Fruit fly (Drosophila melanogaster) whole organism, embryonic: ENCODE measurements around the gene Atox1.

ENCODE experiments used
- Aef1 ChIP-seq: fragments of 200-800 bp; sonication (Bioruptor generic); IDR thresholded peaks from 3 replicates; pipeline ENCODE4 v1.3.6; 2022; ENCODE audit warnings: missing biosample characterization, missing genetic modification characterization
- B-H2 ChIP-seq: fragments of 200-800 bp; sonication (Bioruptor generic); optimal IDR thresholded peaks from 2 replicates; lab custom pipeline; 2018; ENCODE audit warnings: missing biosample characterization, mild to moderate bottlenecking, missing genetic modification characterization
- CG11695 ChIP-seq: fragments of 200-800 bp; sonication (Bioruptor generic); IDR thresholded peaks from 3 replicates; pipeline ENCODE4 v1.3.6; 2022; ENCODE audit warnings: missing biosample characterization, missing genetic modification characterization
- CG11696 ChIP-seq: fragments of 200-800 bp; sonication (Bioruptor generic); IDR thresholded peaks from 2 replicates; pipeline ENCODE4 v1.3.6; 2022; ENCODE audit warnings: missing biosample characterization, missing genetic modification characterization
- CG1233 ChIP-seq: fragments of 200-800 bp; sonication (Bioruptor generic); optimal IDR thresholded peaks from 4 replicates; lab custom pipeline; 2018; ENCODE audit warnings: missing biosample characterization, mild to moderate bottlenecking, missing genetic modification characterization
- CG17829 ChIP-seq: fragments of 200-800 bp; optimal IDR thresholded peaks from 2 replicates; lab custom pipeline; 2019; ENCODE audit warnings: missing biosample characterization, mild to moderate bottlenecking, missing genetic modification characterization, moderate library complexity
- CG1832 ChIP-seq: fragments of 200-800 bp; sonication (Bioruptor generic); optimal IDR thresholded peaks from 2 replicates; lab custom pipeline; 2017; ENCODE audit warnings: missing biosample characterization, mild to moderate bottlenecking, missing genetic modification characterization, inconsistent platforms
- CG31365 ChIP-seq: fragments of 200-800 bp; sonication (Bioruptor generic); optimal IDR thresholded peaks from 2 replicates; lab custom pipeline; 2018; ENCODE audit warnings: missing biosample characterization, mild to moderate bottlenecking, missing genetic modification characterization
- CG32767 ChIP-seq: fragments of 200-800 bp; sonication (Bioruptor generic); IDR thresholded peaks from 2 replicates; pipeline ENCODE4 v1.3.6; 2022; ENCODE audit warnings: missing biosample characterization, missing genetic modification characterization
- CG42726 ChIP-seq: fragments of 200-800 bp; sonication (Bioruptor generic); IDR thresholded peaks from 2 replicates; pipeline ENCODE4 v1.3.6; 2022; ENCODE audit warnings: missing biosample characterization, missing genetic modification characterization; ENCODE audit not compliant: partially characterized antibody
- CG4328 ChIP-seq: fragments of 200-800 bp; sonication (Bioruptor generic); optimal IDR thresholded peaks from 3 replicates; lab custom pipeline; 2017; ENCODE audit warnings: missing biosample characterization, missing genetic modification reagents, missing genetic modification characterization
- CG4617 ChIP-seq: fragments of 200-800 bp; sonication (Bioruptor generic); optimal IDR thresholded peaks from 3 replicates; lab custom pipeline; 2016; ENCODE audit warnings: missing biosample characterization, missing genetic modification characterization, borderline replicate concordance
- CG4820 ChIP-seq: fragments of 200-800 bp; sonication (Bioruptor generic); optimal IDR thresholded peaks from 3 replicates; lab custom pipeline; 2016; ENCODE audit warnings: missing biosample characterization, missing genetic modification characterization
- CG6175 ChIP-seq: fragments of 200-800 bp; sonication (Bioruptor generic); IDR thresholded peaks from 3 replicates; pipeline ENCODE4 v1.3.6; 2022; ENCODE audit warnings: missing biosample characterization, missing genetic modification characterization
- CG7786 ChIP-seq: fragments of 200-800 bp; sonication (Bioruptor generic); optimal IDR thresholded peaks from 2 replicates; lab custom pipeline; 2016; ENCODE audit warnings: missing biosample characterization, missing genetic modification characterization
- CG9609 ChIP-seq: fragments of 200-800 bp; sonication (Bioruptor generic); optimal IDR thresholded peaks from 3 replicates; lab custom pipeline; 2016; ENCODE audit warnings: missing biosample characterization, missing genetic modification characterization
- CG9727 ChIP-seq: fragments of 200-800 bp; sonication (Bioruptor generic); optimal IDR thresholded peaks from 3 replicates; lab custom pipeline; 2017; ENCODE audit warnings: missing biosample characterization, mild to moderate bottlenecking, missing genetic modification characterization
- CG9797 ChIP-seq: fragments of 200-800 bp; sonication (Bioruptor generic); optimal IDR thresholded peaks from 3 replicates; lab custom pipeline; 2018; ENCODE audit warnings: missing biosample characterization, mild to moderate bottlenecking, missing genetic modification characterization
- CHES-1-like ChIP-seq: fragments of 200-800 bp; sonication (Bioruptor generic); optimal IDR thresholded peaks from 2 replicates; lab custom pipeline; 2016; ENCODE audit warnings: missing biosample characterization, missing genetic modification characterization
- Chrac-16 ChIP-seq: fragments of 200-800 bp; sonication (Bioruptor generic); optimal IDR thresholded peaks from 3 replicates; lab custom pipeline; 2016; ENCODE audit warnings: missing biosample characterization, missing genetic modification characterization
- CkIIα-i1 ChIP-seq: fragments of 200-800 bp; sonication (Bioruptor generic); IDR thresholded peaks from 2 replicates; pipeline ENCODE4 v1.3.6; 2022; ENCODE audit warnings: missing biosample characterization, missing genetic modification characterization
- CrebB ChIP-seq: fragments of 200-800 bp; sonication (Bioruptor generic); optimal IDR thresholded peaks from 3 replicates; lab custom pipeline; 2018; ENCODE audit warnings: missing biosample characterization, mild to moderate bottlenecking, missing genetic modification characterization
- D19B ChIP-seq: fragments of 200-800 bp; sonication (Bioruptor generic); optimal IDR thresholded peaks from 2 replicates; lab custom pipeline; 2017; ENCODE audit warnings: missing biosample characterization, mild to moderate bottlenecking, missing genetic modification characterization
- Dip2 ChIP-seq: fragments of 200-800 bp; sonication (Bioruptor generic); IDR thresholded peaks from 2 replicates; pipeline ENCODE4 v1.3.6; 2022; ENCODE audit warnings: missing biosample characterization, missing genetic modification characterization
- Doc3 ChIP-seq: fragments of 200-800 bp; sonication (Bioruptor generic); IDR thresholded peaks from 3 replicates; pipeline ENCODE4 v1.3.6; 2022; ENCODE audit warnings: missing biosample characterization, missing genetic modification characterization; ENCODE audit not compliant: partially characterized antibody
- E2f2 ChIP-seq: fragments of 200-800 bp; sonication (Bioruptor generic); IDR thresholded peaks from 2 replicates; pipeline ENCODE4 v1.3.6; 2022; ENCODE audit warnings: missing biosample characterization, missing genetic modification characterization
- Ets65A ChIP-seq: fragments of 200-800 bp; sonication (Bioruptor generic); peaks from one replicate; lab custom pipeline; 2016; ENCODE audit warnings: missing biosample characterization, missing genetic modification characterization
- HHEX ChIP-seq: fragments of 200-800 bp; sonication (Bioruptor generic); optimal IDR thresholded peaks from 3 replicates; lab custom pipeline; 2017; ENCODE audit warnings: missing biosample characterization, mild to moderate bottlenecking, missing genetic modification characterization, missing genetic modification reagents
- HmgD ChIP-seq: fragments of 200-800 bp; sonication (Bioruptor generic); optimal IDR thresholded peaks from 3 replicates; lab custom pipeline; 2016; ENCODE audit warnings: missing biosample characterization, missing genetic modification characterization
- Lhr ChIP-seq: fragments of 200-800 bp; sonication (Bioruptor generic); optimal IDR thresholded peaks from 3 replicates; lab custom pipeline; 2017; ENCODE audit warnings: mild to moderate bottlenecking, missing biosample characterization, missing genetic modification reagents, missing genetic modification characterization
- NFAT ChIP-seq: fragments of 200-800 bp; sonication (Bioruptor generic); IDR thresholded peaks from 2 replicates; pipeline ENCODE4 v1.3.6; 2022; ENCODE audit warnings: missing biosample characterization, missing genetic modification characterization
- Nf-YC ChIP-seq: fragments of 200-800 bp; optimal IDR thresholded peaks from 3 replicates; lab custom pipeline; 2019; ENCODE audit warnings: missing biosample characterization, mild to moderate bottlenecking, missing genetic modification characterization, moderate library complexity
- Ptx1 ChIP-seq: fragments of 200-800 bp; sonication (Bioruptor generic); IDR thresholded peaks from 2 replicates; pipeline ENCODE4 v1.3.6; 2022; ENCODE audit warnings: missing biosample characterization, missing genetic modification characterization
- Rfx ChIP-seq: fragments of 200-800 bp; sonication (Bioruptor generic); IDR thresholded peaks from 2 replicates; pipeline ENCODE4 v1.3.6; 2022; ENCODE audit warnings: missing biosample characterization, missing genetic modification characterization
- Sry-β ChIP-seq: fragments of 200-800 bp; sonication (Bioruptor generic); optimal IDR thresholded peaks from 2 replicates; lab custom pipeline; 2018; ENCODE audit warnings: missing biosample characterization, mild to moderate bottlenecking, missing genetic modification characterization, moderate library complexity
- al ChIP-seq: fragments of 200-800 bp; sonication (Bioruptor generic); IDR thresholded peaks from 2 replicates; pipeline ENCODE4 v1.3.6; 2022; ENCODE audit warnings: missing biosample characterization, missing genetic modification characterization
- ato ChIP-seq: fragments of 200-800 bp; sonication (Bioruptor generic); IDR thresholded peaks from 2 replicates; pipeline ENCODE4 v1.3.6; 2022; ENCODE audit warnings: missing biosample characterization, missing genetic modification characterization; ENCODE audit not compliant: partially characterized antibody
- az2 ChIP-seq: fragments of 200-800 bp; sonication (Bioruptor generic); optimal IDR thresholded peaks from 3 replicates; lab custom pipeline; 2016; ENCODE audit warnings: missing biosample characterization, missing genetic modification characterization
- cad ChIP-seq: fragments of >200 bp; optimal IDR thresholded peaks from 2 replicates; lab custom pipeline; 2017; ENCODE audit warnings: missing biosample characterization, missing genetic modification characterization
- cg ChIP-seq: fragments of 200-800 bp; sonication (Bioruptor generic); optimal IDR thresholded peaks from 3 replicates; lab custom pipeline; 2019; ENCODE audit warnings: missing biosample characterization, mild to moderate bottlenecking, missing genetic modification characterization, moderate library complexity
- dan ChIP-seq: fragments of 200-800 bp; sonication (Bioruptor generic); IDR thresholded peaks from 2 replicates; pipeline ENCODE4 v1.3.6; 2022; ENCODE audit warnings: missing biosample characterization, missing genetic modification characterization
- fd3F ChIP-seq: fragments of 200-800 bp; sonication (Bioruptor generic); optimal IDR thresholded peaks from 2 replicates; lab custom pipeline; 2018; ENCODE audit warnings: missing biosample characterization, mild to moderate bottlenecking, missing genetic modification characterization, moderate library complexity
- ftz-f1 ChIP-seq: fragments of 200-800 bp; sonication (Bioruptor generic); optimal IDR thresholded peaks from 2 replicates; lab custom pipeline; 2016; ENCODE audit warnings: missing biosample characterization, missing genetic modification characterization
- gcm ChIP-seq: fragments of 200-800 bp; sonication (Bioruptor generic); optimal IDR thresholded peaks from 2 replicates; lab custom pipeline; 2019; ENCODE audit warnings: missing biosample characterization, mild to moderate bottlenecking, missing genetic modification characterization, moderate library complexity
- onecut ChIP-seq: fragments of 200-800 bp; sonication (Bioruptor generic); IDR thresholded peaks from 2 replicates; pipeline ENCODE4 v1.3.6; 2022; ENCODE audit warnings: missing biosample characterization, missing genetic modification characterization
- phol ChIP-seq: fragments of 200-800 bp; sonication (Bioruptor generic); optimal IDR thresholded peaks from 3 replicates; lab custom pipeline; 2018; ENCODE audit warnings: missing biosample characterization, mild to moderate bottlenecking, missing genetic modification characterization, moderate library complexity
- slbo ChIP-seq: fragments of 200-800 bp; sonication (Bioruptor generic); IDR thresholded peaks from 2 replicates; pipeline ENCODE4 v1.3.6; 2022; ENCODE audit warnings: missing biosample characterization, missing genetic modification characterization
- slp2 ChIP-seq: fragments of 200-800 bp; sonication (Bioruptor generic); optimal IDR thresholded peaks from 2 replicates; lab custom pipeline; 2016; ENCODE audit warnings: missing biosample characterization, missing genetic modification characterization
- sr ChIP-seq: fragments of 200-800 bp; sonication (Bioruptor generic); IDR thresholded peaks from 3 replicates; pipeline ENCODE4 v1.3.6; 2022; ENCODE audit warnings: missing biosample characterization, missing genetic modification characterization
- tin ChIP-seq: fragments of 200-800 bp; sonication (Bioruptor generic); optimal IDR thresholded peaks from 3 replicates; lab custom pipeline; 2016; ENCODE audit warnings: missing biosample characterization, missing genetic modification characterization
- zf30C ChIP-seq: fragments of 200-800 bp; sonication (Bioruptor generic); optimal IDR thresholded peaks from 3 replicates; lab custom pipeline; 2018; ENCODE audit warnings: missing biosample characterization, mild to moderate bottlenecking, missing genetic modification characterization

Gene Atox1

dm6 chr3L:21640815-21641214, at the start of gene Atox1 (continued):
- TF ChIP-seq sr (GFP tag; lab: Robert Waterston, UW) (no peak), CG32767 (no peak), CG9727 (GFP tag; lab: Kevin White, UChicago) (no peak), NFAT (GFP tag; lab: Robert Waterston, UW) (peak; percentile 41; the same call in 1 of the 2 replicates), Lhr (GFP tag; lab: Kevin White, UChicago) (peak; percentile 97), CG4328 (GFP tag; lab: Kevin White, UChicago) (peak; percentile 43), dan (GFP tag; lab: Robert Waterston, UW) (no peak), CG9609 (peak; percentile 7), fd3F (GFP tag; lab: Kevin White, UChicago) (peak; percentile 16), HHEX (GFP tag; lab: Kevin White, UChicago) (peak; percentile 6), cad (GFP tag; lab: Kevin White, UChicago) (peak; percentile 8), Ets65A (GFP tag; lab: Kevin White, UChicago) (peak; percentile 83), slp2 (GFP tag; lab: Kevin White, UChicago) (peak; percentile 17), CG4617 (GFP tag; lab: Kevin White, UChicago) (peak; percentile 73), Ptx1 (GFP tag; lab: Robert Waterston, UW) (0 out of 2 replicates have a peak, but pooled peaks have one; percentile 21), CG7786 (GFP tag; lab: Kevin White, UChicago) (peak; percentile 7), CG1832 (no peak), HmgD (GFP tag; lab: Kevin White, UChicago) (peak; percentile 88), E2f2 (peak; percentile 99), onecut (GFP tag; lab: Robert Waterston, UW) (peak; percentile 27; the same call in 1 of the 2 replicates), Doc3 (GFP tag; lab: Robert Waterston, UW) (no peak), CrebB (tag; lab: Kevin White, UChicago) (peak; percentile 55), Nf-YC (peak; percentile 41), slbo (GFP tag; lab: Robert Waterston, UW) (peak; percentile 45), tin (GFP tag; lab: Kevin White, UChicago) (peak; percentile 32), Sry-β (peak; percentile 38), CG4820 (GFP tag; lab: Kevin White, UChicago) (no peak), CG17829 (tag; lab: Kevin White, UChicago) (peak; percentile 27), az2 (GFP tag; lab: Kevin White, UChicago) (no peak), Chrac-16 (GFP tag; lab: Kevin White, UChicago) (peak; percentile 10), CG31365 (tag; lab: Kevin White, UChicago) (peak; percentile 29), CG11695 (GFP tag; lab: Robert Waterston, UW) (no peak), CG1233 (GFP tag; lab: Kevin White, UChicago) (peak; percentile 42), CkIIα-i1 (GFP tag; lab: Robert Waterston, UW) (no peak), B-H2 (GFP tag; lab: Kevin White, UChicago) (peak; percentile 76), Aef1 (GFP tag; lab: Robert Waterston, UW) (no peak), zf30C (peak; percentile 78), phol (tag; lab: Kevin White, UChicago) (peak; percentile 86), Rfx (GFP tag; lab: Robert Waterston, UW) (peak; percentile 82), CG11696 (no peak), cg (GFP tag; lab: Kevin White, UChicago) (no peak), CHES-1-like (GFP tag; lab: Kevin White, UChicago) (peak; percentile 25), al (GFP tag; lab: Robert Waterston, UW) (no peak), CG9797 (peak; percentile 83), ato (GFP tag; lab: Robert Waterston, UW) (peak; percentile 24; the same call in 1 of the 2 replicates), CG6175 (0 out of 3 replicates have a peak, but pooled peaks have one; percentile 17), ftz-f1 (GFP tag; lab: Kevin White, UChicago) (peak; percentile 69), CG42726 (GFP tag; lab: Robert Waterston, UW) (peak; percentile 43; the same call in 1 of the 2 replicates), D19B (no peak), Dip2 (GFP tag; lab: Robert Waterston, UW) (no peak), gcm (peak; percentile 23)
